Fruit fly (Drosophila melanogaster): Measurements from ENCODE around the gene Pgant5.

dm6 chr2L:5113480-5114118, 20.2 kb upstream of the Pgant5 start:
- TF ChIP-seq yki (optimal IDR thresholded peaks at IDR 0.05): no peak
- TF ChIP-seq pita (GFP tag; optimal IDR thresholded peaks at IDR 0.05): no peak
- no peak for TF ChIP-seq exex (tag; optimal IDR thresholded peaks at IDR 0.05)
- no peak for TF ChIP-seq CG18262 (tag; optimal IDR thresholded peaks at IDR 0.05)
- no peak for TF ChIP-seq HLH54F (GFP tag; optimal IDR thresholded peaks at IDR 0.05)
- 0 out of 3 replicates have a peak, but pooled peaks have one; percentile 11 for TF ChIP-seq CG11695 (GFP tag; IDR thresholded peaks at IDR 0.05)
- no peak for TF ChIP-seq CG3065 (GFP tag; optimal IDR thresholded peaks at IDR 0.05)
- no peak for TF ChIP-seq CG1647 (GFP tag; optimal IDR thresholded peaks at IDR 0.05)
- TF ChIP-seq CG4328 (GFP tag; optimal IDR thresholded peaks at IDR 0.05): no peak
- no peak for TF ChIP-seq Oli (tag; optimal IDR thresholded peaks at IDR 0.05)
